Fruit fly (Drosophila melanogaster): Measurements from ENCODE around the gene Sema1a.
A peak's percentile ranks its signal among the peaks of the same experiment; 100 is the strongest.

Sema1a gene

DNA sequence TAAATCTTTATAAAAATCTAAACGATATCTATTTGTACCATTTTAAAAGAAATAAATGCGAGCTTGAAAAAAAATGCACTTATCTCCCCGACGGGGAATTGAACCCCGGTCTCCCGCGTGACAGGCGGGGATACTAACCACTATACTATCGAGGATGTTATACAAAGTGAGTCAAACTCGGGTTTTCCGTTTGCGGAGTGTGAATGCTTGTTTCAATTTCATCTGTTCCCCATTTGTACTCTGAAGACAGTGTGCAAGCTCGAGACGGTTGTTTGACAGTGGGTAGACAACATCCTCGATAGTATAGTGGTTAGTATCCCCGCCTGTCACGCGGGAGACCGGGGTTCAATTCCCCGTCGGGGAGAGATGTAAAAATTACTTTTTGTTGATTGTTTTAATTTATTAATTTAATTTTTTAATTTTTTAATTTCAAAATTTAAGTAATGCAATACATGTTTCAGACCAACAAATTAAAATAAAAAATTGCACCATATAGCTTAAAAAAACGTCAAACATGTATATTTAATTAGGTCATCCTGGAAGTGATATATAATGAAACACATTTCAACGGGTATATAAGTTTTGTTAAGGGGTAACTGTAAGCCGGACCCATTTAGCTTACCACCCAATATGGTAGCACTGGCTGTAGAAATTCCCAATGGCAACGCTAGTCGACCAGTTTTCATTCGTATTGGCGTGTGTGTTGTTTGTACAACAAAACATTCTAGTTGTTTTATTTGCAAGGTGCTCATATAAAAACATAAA is at the start of gene Sema1a (continued):
- TF ChIP-seq Abd-B (GFP tag; optimal IDR thresholded peaks at IDR 0.05) (peak; percentile 35), CG8290 (GFP tag; optimal IDR thresholded peaks at IDR 0.05) (peak; percentile 65), CG8290 (tag; optimal IDR thresholded peaks at IDR 0.05) (peak; percentile 35 to 89), chinmo (GFP tag; IDR thresholded peaks at IDR 0.05; ENCODE audit: partially characterized antibody) (peak; percentile 73; the same call in 2 of the 4 replicates), sc (optimal IDR thresholded peaks at IDR 0.05) (no peak), sc (GFP tag; optimal IDR thresholded peaks at IDR 0.05) (no peak), CG30403 (GFP tag; optimal IDR thresholded peaks at IDR 0.05) (peak; percentile 61), CG6689 (GFP tag; IDR thresholded peaks at IDR 0.05) (peak; percentile 49; the same call in 1 of the 2 replicates), stwl (tag; optimal IDR thresholded peaks at IDR 0.05) (peak; percentile 21), CG4854 (GFP tag; optimal IDR thresholded peaks at IDR 0.05) (no peak), CG7271 (tag; optimal IDR thresholded peaks at IDR 0.05) (no peak), esg (GFP tag; conservative IDR thresholded peaks at IDR 0.05) (peak; percentile 73; the same call in 1 of the 2 replicates), lab (GFP tag; optimal IDR thresholded peaks at IDR 0.05) (peak; percentile 68), trh (GFP tag; optimal IDR thresholded peaks at IDR 0.05) (no peak), CG12219 (GFP tag; optimal IDR thresholded peaks at IDR 0.05) (peak; percentile 59), dan (GFP tag; IDR thresholded peaks at IDR 0.05) (no peak), CG8944 (GFP tag; optimal IDR thresholded peaks at IDR 0.05) (peak; percentile 28), CG4360 (GFP tag; IDR thresholded peaks at IDR 0.05) (no peak), cas (GFP tag; IDR thresholded peaks at IDR 0.05) (0 out of 2 replicates have a peak, but pooled peaks have one; percentile 38), ato (GFP tag; IDR thresholded peaks at IDR 0.05; ENCODE audit: partially characterized antibody) (peak; percentile 86), bigmax (GFP tag; optimal IDR thresholded peaks at IDR 0.05) (no peak), Aef1 (GFP tag; IDR thresholded peaks at IDR 0.05) (peak; percentile 73; the same call in 2 of the 3 replicates), CG1832 (GFP tag; optimal IDR thresholded peaks at IDR 0.05) (no peak), CG14050 (GFP tag; IDR thresholded peaks at IDR 0.05) (peak; percentile 45; the same call in 2 of the 3 replicates), CG13296 (GFP tag; optimal IDR thresholded peaks at IDR 0.05) (peak; percentile 55), CG17829 (tag; optimal IDR thresholded peaks at IDR 0.05) (peak; percentile 47), ERR (GFP tag; optimal IDR thresholded peaks at IDR 0.05) (no peak), CG6254 (GFP tag; optimal IDR thresholded peaks at IDR 0.05) (peak; percentile 58), H2.0 (GFP tag; IDR thresholded peaks at IDR 0.05) (peak; percentile 76), vvl (GFP tag; IDR thresholded peaks at IDR 0.05) (peak; percentile 79), tup (GFP tag; optimal IDR thresholded peaks at IDR 0.05) (no peak), CG1024 (GFP tag; IDR thresholded peaks at IDR 0.05) (peak; percentile 41; the same call in 1 of the 2 replicates), CG11247 (GFP tag; IDR thresholded peaks at IDR 0.05) (peak; percentile 71), CG11093 (GFP tag; IDR thresholded peaks at IDR 0.05) (no peak), TFAM (GFP tag; optimal IDR thresholded peaks at IDR 0.05) (no peak), CG17186 (GFP tag; optimal IDR thresholded peaks at IDR 0.05) (no peak), CG7786 (GFP tag; optimal IDR thresholded peaks at IDR 0.05) (peak; percentile 33), fd3F (GFP tag; optimal IDR thresholded peaks at IDR 0.05) (peak; percentile 83), inv (GFP tag; IDR thresholded peaks at IDR 0.05; ENCODE audit: partially characterized antibody) (peak; percentile 37), Xrp1 (GFP tag; IDR thresholded peaks at IDR 0.05) (peak; percentile 74), Eip74EF (GFP tag; optimal IDR thresholded peaks at IDR 0.05) (peak in 1 of 2 experiments; percentile 68), CG10565 (GFP tag; optimal IDR thresholded peaks at IDR 0.05) (no peak), CG2202 (tag; optimal IDR thresholded peaks at IDR 0.05) (peak; percentile 31), B-H2 (GFP tag; optimal IDR thresholded peaks at IDR 0.05) (no peak)

Measured in whole organism, embryonic.